Fruit fly (Drosophila melanogaster): ENCODE results near the gene dyw.
A peak's percentile ranks its signal among the peaks of the same experiment; 100 is the strongest.

dyw gene

DNA sequence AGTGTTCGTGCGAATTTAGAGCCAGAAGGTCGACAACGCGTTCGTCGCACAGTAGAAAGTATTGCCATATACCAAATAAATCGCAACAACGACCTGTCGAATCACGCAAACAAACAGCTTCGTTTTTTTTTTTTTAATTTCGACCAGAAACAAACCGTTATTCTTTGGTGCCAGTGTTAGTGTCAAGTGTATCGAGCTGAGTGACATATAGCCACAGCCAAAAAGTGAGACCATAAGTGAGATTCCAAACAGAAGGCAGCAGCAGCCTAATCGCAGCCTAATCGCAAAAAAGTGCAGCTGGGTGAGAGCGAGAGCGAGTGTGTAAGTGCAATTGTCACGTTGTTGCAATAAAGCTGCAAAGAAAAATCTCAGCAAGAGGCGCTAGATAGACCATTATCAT, 8.1 kb downstream of the dyw start, which contains the start of gene per:
Gene per, plus strand, starts transcription at position 1 of the 400 bp plus-strand sequence.
- TF ChIP-seq Crg-1 (GFP tag; optimal IDR thresholded peaks at IDR 0.05) (no peak), Mnt (GFP tag; optimal IDR thresholded peaks at IDR 0.05) (peak; percentile 58), CG7101 (tag; optimal IDR thresholded peaks at IDR 0.05) (no peak), cic (GFP tag; optimal IDR thresholded peaks at IDR 0.05) (no peak), tj (GFP tag; optimal IDR thresholded peaks at IDR 0.05) (peak; percentile 30), toe (GFP tag; optimal IDR thresholded peaks at IDR 0.05) (no peak), CG33017 (tag; optimal IDR thresholded peaks at IDR 0.05) (no peak), ovo (GFP tag; optimal IDR thresholded peaks at IDR 0.05) (peak; percentile 61)

DNA sequence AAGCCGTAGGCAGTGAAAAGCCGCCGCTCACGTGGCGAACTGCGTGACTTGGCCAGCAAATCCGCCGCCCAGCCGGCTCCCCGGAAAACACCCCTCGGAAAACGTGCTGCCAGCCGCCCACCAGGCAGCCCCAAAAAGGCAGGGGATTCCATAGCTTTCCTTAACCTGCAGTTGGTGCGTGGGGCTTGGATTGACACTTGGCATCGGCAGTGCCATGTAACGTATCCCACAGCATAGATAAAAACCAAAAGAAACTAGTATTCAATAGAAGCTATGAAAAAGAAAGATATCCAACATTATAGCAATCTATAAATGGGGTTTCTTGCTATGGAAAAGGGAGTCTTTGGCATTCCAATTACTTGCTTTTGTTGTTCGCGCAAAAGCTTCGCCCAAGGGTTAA, 8.7 kb downstream of the dyw start:
- peak; percentile 38 for TF ChIP-seq CG12768 (GFP tag; optimal IDR thresholded peaks at IDR 0.05)
- TF ChIP-seq cnc (optimal IDR thresholded peaks at IDR 0.05): no peak
- peak; percentile 28 for TF ChIP-seq pad (GFP tag; optimal IDR thresholded peaks at IDR 0.05)
- TF ChIP-seq CG14711 (tag; optimal IDR thresholded peaks at IDR 0.05): peak; percentile 65
- TF ChIP-seq CG11617 (GFP tag; optimal IDR thresholded peaks at IDR 0.05): peak; percentile 79
- peak; percentile 50 for TF ChIP-seq CG7045 (GFP tag; optimal IDR thresholded peaks at IDR 0.05)
- peak; percentile 65 for TF ChIP-seq CG5204 (GFP tag; optimal IDR thresholded peaks at IDR 0.05)
- TF ChIP-seq Mnt (GFP tag; optimal IDR thresholded peaks at IDR 0.05): no peak
- TF ChIP-seq CG1620 (GFP tag; optimal IDR thresholded peaks at IDR 0.05): peak; percentile 20
- TF ChIP-seq Crg-1 (GFP tag; optimal IDR thresholded peaks at IDR 0.05): no peak
- TF ChIP-seq tj (GFP tag; optimal IDR thresholded peaks at IDR 0.05): peak; percentile 28
- peak; percentile 49 for TF ChIP-seq CG33017 (tag; optimal IDR thresholded peaks at IDR 0.05)
- peak; percentile 32 for TF ChIP-seq toe (GFP tag; optimal IDR thresholded peaks at IDR 0.05)
- peak; percentile 81 for TF ChIP-seq CG7101 (tag; optimal IDR thresholded peaks at IDR 0.05)
- TF ChIP-seq kay (GFP tag; ENCODE audit: borderline replicate concordance): no peak
- no peak for TF ChIP-seq cic (GFP tag; optimal IDR thresholded peaks at IDR 0.05)
- TF ChIP-seq Hr96 (GFP tag; optimal IDR thresholded peaks at IDR 0.05): peak; percentile 86
- peak; percentile 92 for TF ChIP-seq Clk (GFP tag; optimal IDR thresholded peaks at IDR 0.05)
- TF ChIP-seq bab1 (GFP tag; optimal IDR thresholded peaks at IDR 0.05): no peak

DNA sequence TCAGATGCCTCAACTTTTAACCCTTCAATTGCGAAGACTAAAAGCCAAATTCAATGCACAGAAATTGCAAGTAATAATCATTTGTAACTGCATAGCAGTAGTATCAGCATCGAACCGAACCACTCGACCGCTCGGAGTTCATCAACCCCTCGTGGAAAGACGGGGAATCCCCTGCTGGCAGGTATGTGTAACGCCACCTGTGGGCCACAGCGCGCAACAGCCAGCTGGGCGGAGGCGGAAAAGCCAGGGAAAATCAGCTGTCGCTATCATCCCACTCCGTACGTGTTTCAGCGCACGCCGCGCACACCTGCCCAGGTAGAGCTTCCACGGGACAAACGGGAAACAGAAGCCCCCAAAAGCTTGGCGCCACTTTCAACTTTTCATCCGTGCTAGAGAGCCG, 9.2 kb downstream of the dyw start:
- no peak for TF ChIP-seq CG7045 (GFP tag; optimal IDR thresholded peaks at IDR 0.05)

DNA sequence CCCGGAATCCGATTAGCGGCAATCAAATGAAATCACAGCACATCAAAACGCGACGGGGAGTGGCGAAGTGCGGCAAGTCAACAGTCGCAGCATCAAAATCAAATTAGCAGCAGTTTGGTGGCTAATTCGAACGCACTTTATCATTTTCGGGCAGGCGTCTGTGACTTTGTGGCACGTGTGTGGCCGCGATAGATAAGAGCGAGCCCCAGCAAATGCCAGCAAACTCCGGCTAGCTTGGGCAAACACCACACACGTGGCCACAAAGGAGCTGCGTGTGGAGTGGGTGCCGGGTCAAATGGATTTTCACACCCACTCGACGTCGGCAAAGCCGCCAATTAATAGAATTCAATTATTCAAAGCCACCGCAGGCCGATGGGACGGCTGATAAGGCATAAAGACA, 9.8 kb downstream of the dyw start:
- no peak for TF ChIP-seq CG11617 (GFP tag; optimal IDR thresholded peaks at IDR 0.05)
- no peak for TF ChIP-seq kay (GFP tag; ENCODE audit: borderline replicate concordance)
- TF ChIP-seq ovo (GFP tag; optimal IDR thresholded peaks at IDR 0.05): no peak
- TF ChIP-seq Mnt (GFP tag; optimal IDR thresholded peaks at IDR 0.05): no peak
- TF ChIP-seq Hr96 (GFP tag; optimal IDR thresholded peaks at IDR 0.05): no peak
- no peak for TF ChIP-seq CG5204 (GFP tag; optimal IDR thresholded peaks at IDR 0.05)
- TF ChIP-seq bab1 (GFP tag; optimal IDR thresholded peaks at IDR 0.05): no peak
- no peak for TF ChIP-seq toe (GFP tag; optimal IDR thresholded peaks at IDR 0.05)
- no peak for TF ChIP-seq cic (GFP tag; optimal IDR thresholded peaks at IDR 0.05)
- TF ChIP-seq Crg-1 (GFP tag; optimal IDR thresholded peaks at IDR 0.05): no peak
- no peak for TF ChIP-seq CG1620 (GFP tag; optimal IDR thresholded peaks at IDR 0.05)
- TF ChIP-seq tj (GFP tag; optimal IDR thresholded peaks at IDR 0.05): no peak
- TF ChIP-seq pad (GFP tag; optimal IDR thresholded peaks at IDR 0.05): no peak
- no peak for TF ChIP-seq CG7045 (GFP tag; optimal IDR thresholded peaks at IDR 0.05)
- TF ChIP-seq cnc (optimal IDR thresholded peaks at IDR 0.05): no peak
- no peak for TF ChIP-seq CG33017 (tag; optimal IDR thresholded peaks at IDR 0.05)
- TF ChIP-seq CG12768 (GFP tag; optimal IDR thresholded peaks at IDR 0.05): no peak

DNA sequence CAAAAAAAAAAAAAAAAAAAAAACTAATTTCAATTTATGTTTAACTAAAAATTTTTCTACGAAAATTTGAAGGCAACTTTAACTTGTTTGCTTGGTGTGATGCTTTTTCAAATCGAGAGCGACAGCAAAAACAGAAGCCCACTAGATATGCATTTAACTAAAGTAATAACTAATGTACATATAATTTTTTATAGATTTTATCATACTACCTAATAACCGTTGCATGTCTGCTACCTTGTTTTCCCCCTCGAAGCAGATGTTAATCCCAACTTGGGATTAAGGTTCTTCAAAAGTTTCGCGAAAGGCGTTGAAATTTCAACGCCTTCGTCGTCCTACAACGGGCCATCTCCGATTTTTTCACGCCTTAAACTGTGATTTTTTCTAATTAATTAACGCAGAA, 10.9 kb downstream of the dyw start, which contains the start of gene CG2652:
Gene CG2652, minus strand, starts transcription at position 101 of the 400 bp plus-strand sequence.
- no peak for TF ChIP-seq ovo (GFP tag; optimal IDR thresholded peaks at IDR 0.05)
- no peak for TF ChIP-seq CG14711 (tag; optimal IDR thresholded peaks at IDR 0.05)
- no peak for TF ChIP-seq Mnt (GFP tag; optimal IDR thresholded peaks at IDR 0.05)
- no peak for TF ChIP-seq pad (GFP tag; optimal IDR thresholded peaks at IDR 0.05)
- no peak for TF ChIP-seq CG5204 (GFP tag; optimal IDR thresholded peaks at IDR 0.05)
- no peak for TF ChIP-seq CG1620 (GFP tag; optimal IDR thresholded peaks at IDR 0.05)
- no peak for TF ChIP-seq CG7101 (tag; optimal IDR thresholded peaks at IDR 0.05)
- TF ChIP-seq Clk (GFP tag; optimal IDR thresholded peaks at IDR 0.05): no peak
- TF ChIP-seq cic (GFP tag; optimal IDR thresholded peaks at IDR 0.05): no peak
- no peak for TF ChIP-seq kay (GFP tag; ENCODE audit: borderline replicate concordance)
- no peak for TF ChIP-seq tj (GFP tag; optimal IDR thresholded peaks at IDR 0.05)
- no peak for TF ChIP-seq CG11617 (GFP tag; optimal IDR thresholded peaks at IDR 0.05)
- no peak for TF ChIP-seq Hr96 (GFP tag; optimal IDR thresholded peaks at IDR 0.05)
- TF ChIP-seq CG12768 (GFP tag; optimal IDR thresholded peaks at IDR 0.05): no peak

DNA sequence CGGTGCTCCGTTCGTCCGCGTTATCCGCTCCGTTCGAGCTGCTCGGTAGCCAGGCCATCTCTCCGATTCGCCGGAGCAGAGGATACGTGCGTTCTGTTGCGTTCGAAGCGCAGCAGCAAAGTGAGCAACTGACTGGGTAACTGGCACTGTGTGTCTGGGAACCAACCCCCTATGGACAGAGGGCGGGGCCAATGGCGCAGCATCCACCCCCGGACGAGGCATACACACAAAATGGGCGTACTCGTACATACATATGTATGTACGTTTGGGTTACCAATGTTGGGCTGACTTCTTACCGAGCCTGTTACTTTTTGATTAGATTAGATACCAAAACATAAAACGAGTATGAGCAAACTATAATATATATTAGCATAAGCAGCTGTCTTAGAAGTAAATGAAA, 12.1 kb downstream of the dyw start, which contains the start of gene HLH3B:
Gene HLH3B, minus strand, starts transcription at position 123 of the 400 bp plus-strand sequence.
- TF ChIP-seq CG33017 (tag; optimal IDR thresholded peaks at IDR 0.05) (no peak), cnc (optimal IDR thresholded peaks at IDR 0.05) (no peak), ovo (GFP tag; optimal IDR thresholded peaks at IDR 0.05) (no peak), pad (GFP tag; optimal IDR thresholded peaks at IDR 0.05) (no peak)

DNA sequence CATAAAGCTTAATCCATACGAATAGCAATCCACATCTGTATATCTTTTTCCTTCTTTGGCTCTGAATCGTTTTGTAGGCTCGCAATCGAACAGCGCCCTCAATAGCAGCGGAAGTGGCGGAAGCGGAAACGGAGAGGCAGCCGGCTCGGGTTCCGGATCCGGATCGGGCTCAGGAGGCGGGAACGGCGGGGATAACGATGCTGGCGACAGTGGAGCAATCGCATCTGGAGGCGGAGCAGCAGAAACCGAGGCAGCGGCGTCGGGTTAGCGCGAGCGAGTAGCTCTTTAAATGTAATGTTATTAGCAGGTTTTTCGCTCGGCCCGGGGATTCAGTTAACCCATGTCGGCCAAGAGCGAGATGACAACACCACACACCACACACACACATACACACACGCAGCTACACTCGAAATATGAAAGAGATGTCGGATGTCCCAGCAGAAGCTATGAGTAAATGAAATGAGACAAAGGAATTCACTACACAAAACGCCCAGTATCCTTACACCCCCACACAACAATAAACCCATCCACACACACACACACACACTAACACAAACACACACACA, 16.6 kb downstream of the dyw start:
- TF ChIP-seq CG7101 (tag; optimal IDR thresholded peaks at IDR 0.05) (no peak), CG14711 (tag; optimal IDR thresholded peaks at IDR 0.05) (no peak), Hr96 (GFP tag; optimal IDR thresholded peaks at IDR 0.05) (no peak), cic (GFP tag; optimal IDR thresholded peaks at IDR 0.05) (no peak), CG12768 (GFP tag; optimal IDR thresholded peaks at IDR 0.05) (no peak), CG1620 (GFP tag; optimal IDR thresholded peaks at IDR 0.05) (no peak), pad (GFP tag; optimal IDR thresholded peaks at IDR 0.05) (no peak), CG7045 (GFP tag; optimal IDR thresholded peaks at IDR 0.05) (no peak), ovo (GFP tag; optimal IDR thresholded peaks at IDR 0.05) (no peak), CG5204 (GFP tag; optimal IDR thresholded peaks at IDR 0.05) (no peak), CG33017 (tag; optimal IDR thresholded peaks at IDR 0.05) (no peak), Crg-1 (GFP tag; optimal IDR thresholded peaks at IDR 0.05) (no peak), Clk (GFP tag; optimal IDR thresholded peaks at IDR 0.05) (no peak), tj (GFP tag; optimal IDR thresholded peaks at IDR 0.05) (no peak), CG11617 (GFP tag; optimal IDR thresholded peaks at IDR 0.05) (no peak), cnc (optimal IDR thresholded peaks at IDR 0.05) (no peak), kay (GFP tag; ENCODE audit: borderline replicate concordance) (no peak), bab1 (GFP tag; optimal IDR thresholded peaks at IDR 0.05) (no peak), toe (GFP tag; optimal IDR thresholded peaks at IDR 0.05) (no peak), Mnt (GFP tag; optimal IDR thresholded peaks at IDR 0.05) (no peak)

All from whole organism, adult.